Fruit fly (Drosophila melanogaster) Kc167 (cell line): ENCODE data around the gene GramD1B.

Experiments
- Myc ChIP-seq: fragments of >200 bp; optimal IDR thresholded peaks from 2 replicates; lab custom pipeline; 2017; ENCODE audit warnings: missing external identifiers
- h ChIP-seq: fragments of >200 bp; optimal IDR thresholded peaks from 3 replicates; lab custom pipeline; 2018; ENCODE audit warnings: missing external identifiers
- insv ChIP-seq: fragments of >200 bp; optimal IDR thresholded peaks from 3 replicates; lab custom pipeline; 2018; ENCODE audit warnings: missing external identifiers
- psq ChIP-seq: fragments of >200 bp; optimal IDR thresholded peaks from 2 replicates; lab custom pipeline; 2017; ENCODE audit warnings: missing external identifiers
- ttk ChIP-seq: sonication (Bioruptor generic); optimal IDR thresholded peaks from 2 replicates; lab custom pipeline; 2017; ENCODE audit warnings: missing external identifiers

dm6 chr2L:3330628-3331027, 42.5 kb downstream of the GramD1B start, which contains the start of gene CG3285:
- TF ChIP-seq insv (no peak), ttk (lab: Kevin White, UChicago) (no peak), psq (lab: Kevin White, UChicago) (no peak), h (no peak), Myc (no peak)
